Fruit fly (Drosophila melanogaster) whole organism, wandering third instar larva: ENCODE data around the gene mthl5.
A peak's percentile ranks its signal among the peaks of the same experiment; 100 is the strongest.

ENCODE experiments used
- Abd-B ChIP-seq: fragments of >200 bp; optimal IDR thresholded peaks from 2 replicates; lab custom pipeline; 2017; ENCODE audit warnings: missing biosample characterization, missing genetic modification characterization
- CG32264 ChIP-seq: fragments of 200-800 bp; sonication (Bioruptor generic); optimal IDR thresholded peaks from 2 replicates; lab custom pipeline; 2016; ENCODE audit warnings: missing biosample characterization, missing genetic modification characterization
- CG9705 ChIP-seq: fragments of 200-800 bp; sonication (Bioruptor generic); optimal IDR thresholded peaks from 2 replicates; lab custom pipeline; 2018; ENCODE audit warnings: missing biosample characterization, mild to moderate bottlenecking, missing genetic modification characterization
- CrebA ChIP-seq: fragments of 200-800 bp; sonication (Bioruptor generic); optimal IDR thresholded peaks from 2 replicates; lab custom pipeline; 2016; ENCODE audit warnings: missing biosample characterization, mild to moderate bottlenecking, missing genetic modification characterization, borderline replicate concordance
- Dif ChIP-seq: fragments of 200-275, 200-300 bp; sonication (Bioruptor generic); optimal IDR thresholded peaks from 2 replicates; lab custom pipeline; 2018; ENCODE audit warnings: missing biosample characterization, missing genetic modification characterization; ENCODE audit not compliant: partially characterized antibody
- HLH106 ChIP-seq: fragments of 200-800 bp; optimal IDR thresholded peaks from 3 replicates; lab custom pipeline; 2019; ENCODE audit warnings: missing biosample characterization, mild to moderate bottlenecking, missing genetic modification characterization, moderate library complexity
- Hnf4 ChIP-seq: fragments of 200-800 bp; sonication (Bioruptor generic); optimal IDR thresholded peaks from 2 replicates; lab custom pipeline; 2016; ENCODE audit warnings: missing biosample characterization, mild to moderate bottlenecking, missing genetic modification characterization
- Hr78 ChIP-seq: fragments of >200 bp; optimal IDR thresholded peaks from 2 replicates; lab custom pipeline; 2017; ENCODE audit warnings: missing biosample characterization, missing genetic modification characterization
- Hr83 ChIP-seq: fragments of 200-300 bp; sonication (Bioruptor generic); optimal IDR thresholded peaks from 2 replicates; lab custom pipeline; 2016; ENCODE audit warnings: missing biosample characterization, mild to moderate bottlenecking, missing genetic modification characterization, moderate library complexity; ENCODE audit not compliant: poor library complexity, severe bottlenecking
- Jra ChIP-seq: sonication (Bioruptor generic); optimal IDR thresholded peaks from 2 replicates; lab custom pipeline; 2016; ENCODE audit warnings: missing biosample characterization, missing genetic modification characterization
- Mio ChIP-seq: sonication (Bioruptor generic); optimal IDR thresholded peaks from 2 replicates; lab custom pipeline; 2016; ENCODE audit warnings: missing biosample characterization, missing genetic modification characterization
- Myc ChIP-seq: fragments of >200 bp; optimal IDR thresholded peaks from 2 replicates; lab custom pipeline; 2017
- N ChIP-seq: fragments of >200 bp; optimal IDR thresholded peaks from 2 replicates; lab custom pipeline; 2018; ENCODE audit warnings: missing biosample characterization, missing external identifiers, missing genetic modification characterization
- OdsH ChIP-seq: fragments of 200-800 bp; sonication (Bioruptor generic); optimal IDR thresholded peaks from 2 replicates; lab custom pipeline; 2016; ENCODE audit warnings: missing biosample characterization, mild to moderate bottlenecking, missing genetic modification characterization
- Rel ChIP-seq, 2 experiments: fragments of 200-800 bp; sonication (Bioruptor generic) in 1 of 2; optimal IDR thresholded peaks; 2 replicates in 1 of 2; 3 replicates in 1 of 2; lab custom pipeline; 2016 to 2019; ENCODE audit warnings: mild to moderate bottlenecking in 2 of 2, missing biosample characterization in 2 of 2, missing genetic modification characterization in 2 of 2, moderate library complexity in 1 of 2
- Sp1 ChIP-seq: fragments of 200-800 bp; sonication (Bioruptor generic); optimal IDR thresholded peaks from 3 replicates; lab custom pipeline; 2019; ENCODE audit warnings: missing biosample characterization, mild to moderate bottlenecking, missing genetic modification characterization, moderate library complexity
- Vsx2 ChIP-seq: fragments of 200-300, 225-300 bp; sonication (Bioruptor generic); optimal IDR thresholded peaks from 2 replicates; lab custom pipeline; 2018; ENCODE audit warnings: missing biosample characterization, missing genetic modification characterization; ENCODE audit not compliant: partially characterized antibody
- br ChIP-seq: fragments of 200-800 bp; sonication (Bioruptor generic); optimal IDR thresholded peaks from 2 replicates; lab custom pipeline; 2016; ENCODE audit warnings: missing biosample characterization, missing genetic modification characterization
- brk ChIP-seq: fragments of 200-800 bp; sonication (Bioruptor generic); optimal IDR thresholded peaks from 2 replicates; lab custom pipeline; 2016; ENCODE audit warnings: missing biosample characterization, mild to moderate bottlenecking, missing genetic modification characterization
- dl ChIP-seq, 2 experiments: fragments of 175-275, 200-275 bp in 1 of 2; fragments of 200-275 bp in 1 of 2; sonication (Bioruptor generic); optimal IDR thresholded peaks; lab custom pipeline; 2018; ENCODE audit warnings: mild to moderate bottlenecking in 2 of 2, missing biosample characterization in 2 of 2, missing genetic modification characterization in 2 of 2, moderate library complexity in 2 of 2; ENCODE audit not compliant: partially characterized antibody in 2 of 2, insufficient read depth in 1 of 2
- dmrt93B ChIP-seq: fragments of 200-800 bp; sonication (Bioruptor generic); optimal IDR thresholded peaks from 2 replicates; lab custom pipeline; 2018; ENCODE audit warnings: missing biosample characterization, mild to moderate bottlenecking, missing genetic modification characterization
- dsf ChIP-seq: sonication (Bioruptor generic); optimal IDR thresholded peaks from 2 replicates; lab custom pipeline; 2016; ENCODE audit warnings: missing biosample characterization, missing genetic modification characterization, borderline replicate concordance
- ey ChIP-seq: fragments of 200-800 bp; sonication (Bioruptor generic); optimal IDR thresholded peaks from 2 replicates; lab custom pipeline; 2016; ENCODE audit warnings: missing biosample characterization, missing genetic modification characterization
- foxo ChIP-seq, 2 experiments: fragments of 200-800 bp; sonication (Bioruptor generic); optimal IDR thresholded peaks; 2 replicates in 1 of 2; 3 replicates in 1 of 2; lab custom pipeline; 2016 to 2017; ENCODE audit warnings: missing biosample characterization in 2 of 2, missing genetic modification characterization in 2 of 2
- fru ChIP-seq: fragments of 200-800 bp; sonication (Bioruptor generic); optimal IDR thresholded peaks from 3 replicates; lab custom pipeline; 2016; ENCODE audit warnings: missing biosample characterization, mild to moderate bottlenecking, missing genetic modification characterization
- h ChIP-seq: fragments of 200-800 bp; sonication (Bioruptor generic); optimal IDR thresholded peaks from 3 replicates; lab custom pipeline; 2016; ENCODE audit warnings: missing biosample characterization, mild to moderate bottlenecking, missing genetic modification characterization
- lola ChIP-seq: fragments of >200 bp; optimal IDR thresholded peaks from 2 replicates; lab custom pipeline; 2017; ENCODE audit warnings: missing biosample characterization, missing genetic modification characterization
- psq ChIP-seq: fragments of 200-800 bp; sonication (Bioruptor generic); optimal IDR thresholded peaks from 3 replicates; lab custom pipeline; 2017; ENCODE audit warnings: missing biosample characterization, mild to moderate bottlenecking, missing genetic modification characterization, moderate library complexity
- rgr ChIP-seq: fragments of 200-800 bp; sonication (Bioruptor generic); optimal IDR thresholded peaks from 3 replicates; lab custom pipeline; 2016; ENCODE audit warnings: missing biosample characterization, mild to moderate bottlenecking, missing genetic modification characterization
- sage ChIP-seq: fragments of 200-800 bp; sonication (Bioruptor generic); optimal IDR thresholded peaks from 2 replicates; lab custom pipeline; 2016; ENCODE audit warnings: missing biosample characterization, mild to moderate bottlenecking, missing genetic modification characterization
- sv ChIP-seq: fragments of 200-800 bp; sonication (Bioruptor generic); optimal IDR thresholded peaks from 3 replicates; lab custom pipeline; 2016; ENCODE audit warnings: missing biosample characterization, missing genetic modification characterization
- tai ChIP-seq: sonication (Bioruptor generic); optimal IDR thresholded peaks from 2 replicates; lab custom pipeline; 2016; ENCODE audit warnings: missing biosample characterization, missing genetic modification characterization
- woc ChIP-seq: sonication (Bioruptor generic); optimal IDR thresholded peaks from 2 replicates; lab custom pipeline; 2016; ENCODE audit warnings: missing biosample characterization, mild to moderate bottlenecking, missing genetic modification characterization

The mthl5 gene

DNA sequence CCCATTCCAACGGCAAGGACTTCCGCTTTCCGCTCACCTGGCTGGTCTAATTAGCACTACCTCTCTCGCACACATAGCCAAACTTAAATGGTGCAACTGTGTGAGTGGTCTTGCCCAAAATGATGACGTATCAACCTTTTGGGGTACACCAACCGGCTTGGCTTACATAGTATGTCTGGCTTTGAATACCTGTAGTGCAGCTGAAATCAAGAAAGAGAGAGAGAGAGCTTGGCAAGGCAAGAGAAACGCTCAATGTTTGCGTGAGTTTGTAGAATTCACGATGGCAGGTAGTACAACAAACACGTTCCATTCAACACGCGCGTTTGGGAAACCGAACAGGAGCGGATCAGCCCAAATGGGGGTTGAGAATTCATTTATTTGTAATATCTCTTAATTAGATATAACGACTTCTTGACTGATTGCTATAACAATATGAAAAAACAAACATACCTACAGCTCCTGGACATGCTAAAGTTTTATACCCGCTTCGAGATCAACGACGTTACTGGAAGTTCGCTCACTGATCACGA is 1.1 kb upstream of the mthl5 start:
- TF ChIP-seq HLH106 (tag; lab: Kevin White, UChicago) (peak; percentile 36), Sp1 (GFP tag; lab: Kevin White, UChicago) (no peak), sage (peak; percentile 60), OdsH (GFP tag; lab: Kevin White, UChicago) (peak; percentile 23), CrebA (GFP tag; lab: Kevin White, UChicago) (peak; percentile 61), Dif (GFP tag; lab: Kevin White, UChicago) (peak; percentile 79), dmrt93B (GFP tag; lab: Kevin White, UChicago) (peak; percentile 23), ey (GFP tag; lab: Kevin White, UChicago) (peak; percentile 47), dl (GFP tag; optimal IDR thresholded peaks at IDR 0.05; lab: Kevin White, UChicago; ENCODE audit: insufficient read depth in 1 of 2, partially characterized antibody in 2 of 2) (peak; percentile 60 to 65), Abd-B (GFP tag; lab: Kevin White, UChicago) (no peak), foxo (GFP tag; optimal IDR thresholded peaks at IDR 0.05; lab: Kevin White, UChicago) (peak in 1 of 2 experiments; percentile 64), Vsx2 (GFP tag; lab: Kevin White, UChicago) (peak; percentile 94), dsf (GFP tag; lab: Kevin White, UChicago) (no peak), woc (GFP tag; lab: Kevin White, UChicago) (peak; percentile 81), CG32264 (no peak), Hr78 (GFP tag; lab: Kevin White, UChicago) (no peak), fru (GFP tag; lab: Kevin White, UChicago) (peak; percentile 46), h (GFP tag; lab: Kevin White, UChicago) (peak; percentile 63), br (GFP tag; lab: Kevin White, UChicago) (peak; percentile 34)

DNA sequence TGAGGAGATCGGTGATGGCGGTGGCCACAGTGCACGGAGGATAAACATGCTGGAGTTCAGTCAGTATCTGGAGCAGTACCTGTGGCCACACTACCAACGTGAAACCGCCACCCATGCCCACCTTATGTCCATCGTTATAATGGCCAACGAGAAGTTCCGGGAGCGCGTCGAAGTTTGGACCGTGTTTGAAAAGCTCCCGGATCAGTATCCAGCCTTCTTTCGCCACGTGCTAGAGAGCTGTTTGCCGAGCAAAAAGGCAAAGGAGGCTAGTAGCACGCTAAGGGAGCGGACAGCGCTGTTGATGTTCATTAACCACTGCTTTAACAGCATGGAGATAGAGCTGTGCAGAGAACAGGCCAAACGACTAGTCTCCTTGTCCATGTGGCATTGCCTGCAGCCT is 3.8 kb downstream of the mthl5 start:
- TF ChIP-seq Myc (lab: Kevin White, UChicago) (no peak), psq (no peak), Hr78 (GFP tag; lab: Kevin White, UChicago) (no peak), Hnf4 (GFP tag; lab: Kevin White, UChicago) (no peak), dl (GFP tag; optimal IDR thresholded peaks at IDR 0.05; lab: Kevin White, UChicago; ENCODE audit: insufficient read depth in 1 of 2, partially characterized antibody in 2 of 2) (no peak)

dm6 chr3R:11882506-11882953 is 4.4 kb downstream of the mthl5 start, which contains the start of the genes CG6962 and CG31368:
Gene CG6962, minus strand, starts transcription at chr3R:11882534.
Gene CG31368, plus strand, starts transcription at chr3R:11882790.
- TF ChIP-seq tai (GFP tag; lab: Kevin White, UChicago) (no peak), HLH106 (tag; lab: Kevin White, UChicago) (peak; percentile 86), Mio (GFP tag; lab: Kevin White, UChicago) (no peak), Hnf4 (GFP tag; lab: Kevin White, UChicago) (peak; percentile 76), Myc (lab: Kevin White, UChicago) (peak; percentile 11), N (GFP tag; lab: Kevin White, UChicago) (peak; percentile 31), OdsH (GFP tag; lab: Kevin White, UChicago) (peak; percentile 50), rgr (GFP tag; lab: Kevin White, UChicago) (peak; percentile 69), brk (no peak), sv (GFP tag; lab: Kevin White, UChicago) (peak; percentile 90), Abd-B (GFP tag; lab: Kevin White, UChicago) (no peak), lola (GFP tag; lab: Kevin White, UChicago) (no peak), Jra (GFP tag; lab: Kevin White, UChicago) (peak; percentile 7), Rel (GFP tag; optimal IDR thresholded peaks at IDR 0.05; lab: Kevin White, UChicago) (no peak), Rel (tag; optimal IDR thresholded peaks at IDR 0.05; lab: Kevin White, UChicago) (peak; percentile 26), psq (peak; percentile 48), dmrt93B (GFP tag; lab: Kevin White, UChicago) (peak; percentile 60), fru (GFP tag; lab: Kevin White, UChicago) (peak; percentile 65), dsf (GFP tag; lab: Kevin White, UChicago) (no peak), Sp1 (GFP tag; lab: Kevin White, UChicago) (peak; percentile 61), br (GFP tag; lab: Kevin White, UChicago) (peak; percentile 49), CG9705 (GFP tag; lab: Kevin White, UChicago) (peak; percentile 70), sage (peak; percentile 22), h (GFP tag; lab: Kevin White, UChicago) (peak; percentile 70), woc (GFP tag; lab: Kevin White, UChicago) (peak; percentile 59), ey (GFP tag; lab: Kevin White, UChicago) (peak; percentile 58), foxo (GFP tag; optimal IDR thresholded peaks at IDR 0.05; lab: Kevin White, UChicago) (peak in 1 of 2 experiments; percentile 79), Hr83 (peak; percentile 56)
